Fruit fly (Drosophila melanogaster) whole organism, embryonic: Measurements from ENCODE around the gene SMC5.

Experiments used
- BEAF-32 ChIP-seq: fragments of 200-800 bp; sonication (Bioruptor generic); optimal IDR thresholded peaks from 3 replicates; lab custom pipeline; 2017; ENCODE audit warnings: missing biosample characterization, missing genetic modification characterization, mild to moderate bottlenecking, moderate library complexity, missing genetic modification reagents
- CG10431 ChIP-seq: fragments of 200-800 bp; sonication (Bioruptor generic); optimal IDR thresholded peaks from 3 replicates; lab custom pipeline; 2018; ENCODE audit warnings: missing biosample characterization, mild to moderate bottlenecking, missing genetic modification characterization
- CG10543 ChIP-seq: fragments of 200-800 bp; sonication (Bioruptor generic); optimal IDR thresholded peaks from 3 replicates; lab custom pipeline; 2017; ENCODE audit warnings: missing biosample characterization, mild to moderate bottlenecking, missing genetic modification characterization, moderate library complexity
- CG12155 ChIP-seq: fragments of 200-800 bp; sonication (Bioruptor generic); optimal IDR thresholded peaks from 3 replicates; lab custom pipeline; 2016; ENCODE audit warnings: missing biosample characterization, missing genetic modification characterization
- CG13287 ChIP-seq: fragments of 200-800 bp; sonication (Bioruptor generic); IDR thresholded peaks from 2 replicates; pipeline ENCODE4 v1.3.6; 2022; ENCODE audit warnings: missing biosample characterization, missing genetic modification characterization; ENCODE audit not compliant: partially characterized antibody
- CG14965 ChIP-seq: fragments of 200-800 bp; sonication (Bioruptor generic); optimal IDR thresholded peaks from 2 replicates; lab custom pipeline; 2016; ENCODE audit warnings: missing biosample characterization, missing genetic modification characterization, borderline replicate concordance
- CG16813 ChIP-seq: fragments of 200-800 bp; sonication (Bioruptor generic); IDR thresholded peaks from 3 replicates; pipeline ENCODE4 v1.3.6; 2022; ENCODE audit warnings: missing biosample characterization, missing genetic modification characterization; ENCODE audit not compliant: partially characterized antibody
- CG17186 ChIP-seq: fragments of 200-800 bp; sonication (Bioruptor generic); optimal IDR thresholded peaks from 3 replicates; lab custom pipeline; 2017; ENCODE audit warnings: missing biosample characterization, missing genetic modification reagents, missing genetic modification characterization
- CG17328 ChIP-seq: fragments of 200-800 bp; sonication (Bioruptor generic); IDR thresholded peaks from 2 replicates; pipeline ENCODE4 v1.3.6; 2022; ENCODE audit warnings: missing biosample characterization, missing genetic modification characterization
- CG17802 ChIP-seq: fragments of 200-800 bp; sonication (Bioruptor generic); optimal IDR thresholded peaks from 2 replicates; lab custom pipeline; 2018; ENCODE audit warnings: missing biosample characterization, mild to moderate bottlenecking, missing genetic modification characterization, moderate library complexity
- CG18262 ChIP-seq: fragments of 200-800 bp; optimal IDR thresholded peaks from 3 replicates; lab custom pipeline; 2019; ENCODE audit warnings: missing biosample characterization, mild to moderate bottlenecking, missing genetic modification characterization, moderate library complexity
- CG2712 ChIP-seq: fragments of 200-800 bp; optimal IDR thresholded peaks from 3 replicates; lab custom pipeline; 2019; ENCODE audit warnings: missing biosample characterization, mild to moderate bottlenecking, missing genetic modification characterization, moderate library complexity
- CG3163 ChIP-seq: fragments of 200-800 bp; sonication (Bioruptor generic); optimal IDR thresholded peaks from 3 replicates; lab custom pipeline; 2016; ENCODE audit warnings: missing biosample characterization, missing genetic modification characterization
- CG33213 ChIP-seq: fragments of 200-800 bp; sonication (Bioruptor generic); optimal IDR thresholded peaks from 3 replicates; lab custom pipeline; 2016; ENCODE audit warnings: missing biosample characterization, missing genetic modification characterization
- CG3726 ChIP-seq: fragments of 200-800 bp; sonication (Bioruptor generic); IDR thresholded peaks from 3 replicates; pipeline ENCODE4, ENCODE4 v1.3.6; 2022; ENCODE audit warnings: missing biosample characterization, missing genetic modification characterization
- CG3995 ChIP-seq: fragments of 200-800 bp; sonication (Bioruptor generic); optimal IDR thresholded peaks from 3 replicates; lab custom pipeline; 2016; ENCODE audit warnings: missing biosample characterization, missing genetic modification characterization
- CG4617 ChIP-seq: fragments of 200-800 bp; sonication (Bioruptor generic); optimal IDR thresholded peaks from 3 replicates; lab custom pipeline; 2016; ENCODE audit warnings: missing biosample characterization, missing genetic modification characterization, borderline replicate concordance
- CG6854 ChIP-seq: fragments of 200-800 bp; sonication (Bioruptor generic); optimal IDR thresholded peaks from 3 replicates; lab custom pipeline; 2017; ENCODE audit warnings: missing biosample characterization, mild to moderate bottlenecking, missing genetic modification characterization
- CG9727 ChIP-seq: fragments of 200-800 bp; sonication (Bioruptor generic); optimal IDR thresholded peaks from 3 replicates; lab custom pipeline; 2017; ENCODE audit warnings: missing biosample characterization, mild to moderate bottlenecking, missing genetic modification characterization
- CHES-1-like ChIP-seq: fragments of 200-800 bp; sonication (Bioruptor generic); optimal IDR thresholded peaks from 2 replicates; lab custom pipeline; 2016; ENCODE audit warnings: missing biosample characterization, missing genetic modification characterization
- D19B ChIP-seq: fragments of 200-800 bp; sonication (Bioruptor generic); optimal IDR thresholded peaks from 2 replicates; lab custom pipeline; 2017; ENCODE audit warnings: missing biosample characterization, mild to moderate bottlenecking, missing genetic modification characterization
- Doc3 ChIP-seq: fragments of 200-800 bp; sonication (Bioruptor generic); IDR thresholded peaks from 3 replicates; pipeline ENCODE4 v1.3.6; 2022; ENCODE audit warnings: missing biosample characterization, missing genetic modification characterization; ENCODE audit not compliant: partially characterized antibody
- Ets97D ChIP-seq: fragments of 200-800 bp; sonication (Bioruptor generic); optimal IDR thresholded peaks from 3 replicates; lab custom pipeline; 2016; ENCODE audit warnings: missing biosample characterization, missing genetic modification characterization
- H2.0 ChIP-seq: fragments of 200-800 bp; sonication (Bioruptor generic); IDR thresholded peaks from 2 replicates; pipeline ENCODE4 v1.3.6; 2022; ENCODE audit warnings: missing biosample characterization, missing genetic modification characterization
- HLH4C ChIP-seq: fragments of 200-800 bp; sonication (Bioruptor generic); IDR thresholded peaks from 3 replicates; pipeline ENCODE4 v1.3.6; 2022; ENCODE audit warnings: missing biosample characterization, missing genetic modification characterization; ENCODE audit not compliant: partially characterized antibody
- Hmx ChIP-seq: fragments of 200-800 bp; sonication (Bioruptor generic); optimal IDR thresholded peaks from 2 replicates; lab custom pipeline; 2016; ENCODE audit warnings: missing biosample characterization, missing genetic modification characterization
- Hr51 ChIP-seq, 2 experiments: fragments of 200-800 bp; sonication (Bioruptor generic); optimal IDR thresholded peaks; 2 replicates in 1 of 2; 3 replicates in 1 of 2; lab custom pipeline; 2016 to 2018; ENCODE audit warnings: missing biosample characterization in 2 of 2, missing genetic modification characterization in 2 of 2, mild to moderate bottlenecking in 1 of 2, moderate library complexity in 1 of 2
- Hsf ChIP-seq: fragments of 200-800 bp; sonication (Bioruptor generic); optimal IDR thresholded peaks from 3 replicates; lab custom pipeline; 2016; ENCODE audit warnings: missing biosample characterization, missing genetic modification characterization
- MBD-R2 ChIP-seq: fragments of 200-800 bp; sonication (Bioruptor generic); IDR thresholded peaks from 2 replicates; pipeline ENCODE4 v1.3.6; 2022; ENCODE audit warnings: missing biosample characterization, missing genetic modification characterization
- Sry-δ ChIP-seq: fragments of 200-800 bp; sonication (Bioruptor generic); optimal IDR thresholded peaks from 2 replicates; lab custom pipeline; 2016; ENCODE audit warnings: missing biosample characterization, missing genetic modification characterization
- ap ChIP-seq: fragments of 200-800 bp; sonication (Bioruptor generic); IDR thresholded peaks from 2 replicates; pipeline ENCODE4 v1.3.6; 2022; ENCODE audit warnings: missing biosample characterization, missing genetic modification characterization
- bab2 ChIP-seq: fragments of 200-800 bp; sonication (Bioruptor generic); optimal IDR thresholded peaks from 2 replicates; lab custom pipeline; 2016; ENCODE audit warnings: missing biosample characterization, missing genetic modification characterization
- bbx ChIP-seq: fragments of 200-800 bp; sonication (Bioruptor generic); IDR thresholded peaks from 2 replicates; pipeline ENCODE4 v1.3.6; 2022; ENCODE audit warnings: missing biosample characterization, missing genetic modification characterization; ENCODE audit not compliant: partially characterized antibody
- cg ChIP-seq: fragments of 200-800 bp; sonication (Bioruptor generic); optimal IDR thresholded peaks from 3 replicates; lab custom pipeline; 2019; ENCODE audit warnings: missing biosample characterization, mild to moderate bottlenecking, missing genetic modification characterization, moderate library complexity
- ewg ChIP-seq: fragments of 200-800 bp; sonication (Bioruptor generic); optimal IDR thresholded peaks from 3 replicates; lab custom pipeline; 2017; ENCODE audit warnings: mild to moderate bottlenecking, missing biosample characterization, missing genetic modification reagents, missing genetic modification characterization
- grau ChIP-seq: fragments of 200-800 bp; optimal IDR thresholded peaks from 3 replicates; lab custom pipeline; 2019; ENCODE audit warnings: missing biosample characterization, mild to moderate bottlenecking, missing genetic modification characterization, moderate library complexity
- knrl ChIP-seq: fragments of 200-800 bp; sonication (Bioruptor generic); IDR thresholded peaks from 3 replicates; pipeline ENCODE4 v1.3.6; 2022; ENCODE audit warnings: missing biosample characterization, missing genetic modification characterization; ENCODE audit not compliant: partially characterized antibody
- mld ChIP-seq: fragments of 200-800 bp; sonication (Bioruptor generic); IDR thresholded peaks from 3 replicates; pipeline ENCODE4 v1.3.6; 2022; ENCODE audit warnings: missing biosample characterization, missing genetic modification characterization; ENCODE audit not compliant: partially characterized antibody
- oc ChIP-seq: fragments of 200-800 bp; sonication (Bioruptor generic); optimal IDR thresholded peaks from 2 replicates; lab custom pipeline; 2018; ENCODE audit warnings: missing biosample characterization, mild to moderate bottlenecking, missing genetic modification characterization, moderate library complexity
- odd ChIP-seq: fragments of 200-800 bp; sonication (Bioruptor generic); optimal IDR thresholded peaks from 2 replicates; lab custom pipeline; 2017; ENCODE audit warnings: missing biosample characterization, mild to moderate bottlenecking, missing genetic modification characterization
- pfk ChIP-seq: fragments of 200-800 bp; sonication (Bioruptor generic); optimal IDR thresholded peaks from 2 replicates; lab custom pipeline; 2018; ENCODE audit warnings: missing biosample characterization, mild to moderate bottlenecking, missing genetic modification characterization, moderate library complexity
- phol ChIP-seq: fragments of 200-800 bp; sonication (Bioruptor generic); optimal IDR thresholded peaks from 3 replicates; lab custom pipeline; 2018; ENCODE audit warnings: missing biosample characterization, mild to moderate bottlenecking, missing genetic modification characterization, moderate library complexity
- prd ChIP-seq, 3 experiments: fragments of >200 bp in 2 of 3; fragments of 200-800 bp in 1 of 3; sonication (Bioruptor generic) in 1 of 3; optimal IDR thresholded peaks in 2 of 3; IDR thresholded peaks in 1 of 3; 2 replicates in 2 of 3; 3 replicates in 1 of 3; pipeline versions ENCODE4 v1.3.6 to Lab custom; 2017 to 2022; ENCODE audit warnings: missing biosample characterization in 1 of 3, missing genetic modification characterization in 1 of 3
- pzg ChIP-seq: fragments of 200-800 bp; sonication (Bioruptor generic); optimal IDR thresholded peaks from 3 replicates; lab custom pipeline; 2018; ENCODE audit warnings: missing biosample characterization, mild to moderate bottlenecking, missing genetic modification characterization, moderate library complexity
- so ChIP-seq: fragments of 200-800 bp; sonication (Bioruptor generic); IDR thresholded peaks from 3 replicates; pipeline ENCODE4 v1.3.6; 2022; ENCODE audit warnings: missing biosample characterization, missing genetic modification characterization
- tll ChIP-seq, 2 experiments: fragments of 200-800 bp in 1 of 2; fragments of >200 bp in 1 of 2; sonication (Bioruptor generic) in 1 of 2; optimal IDR thresholded peaks; 2 replicates each; lab custom pipeline; 2017 to 2019; ENCODE audit warnings: missing biosample characterization in 2 of 2, missing genetic modification characterization in 2 of 2, mild to moderate bottlenecking in 1 of 2, moderate library complexity in 1 of 2
- tna ChIP-seq: fragments of 200-800 bp; sonication (Bioruptor generic); IDR thresholded peaks from 2 replicates; pipeline ENCODE4 v1.3.6; 2022; ENCODE audit warnings: missing biosample characterization, missing genetic modification characterization; ENCODE audit not compliant: partially characterized antibody
- yki ChIP-seq: fragments of >200 bp; optimal IDR thresholded peaks from 3 replicates; lab custom pipeline; 2018

SMC5 gene

DNA sequence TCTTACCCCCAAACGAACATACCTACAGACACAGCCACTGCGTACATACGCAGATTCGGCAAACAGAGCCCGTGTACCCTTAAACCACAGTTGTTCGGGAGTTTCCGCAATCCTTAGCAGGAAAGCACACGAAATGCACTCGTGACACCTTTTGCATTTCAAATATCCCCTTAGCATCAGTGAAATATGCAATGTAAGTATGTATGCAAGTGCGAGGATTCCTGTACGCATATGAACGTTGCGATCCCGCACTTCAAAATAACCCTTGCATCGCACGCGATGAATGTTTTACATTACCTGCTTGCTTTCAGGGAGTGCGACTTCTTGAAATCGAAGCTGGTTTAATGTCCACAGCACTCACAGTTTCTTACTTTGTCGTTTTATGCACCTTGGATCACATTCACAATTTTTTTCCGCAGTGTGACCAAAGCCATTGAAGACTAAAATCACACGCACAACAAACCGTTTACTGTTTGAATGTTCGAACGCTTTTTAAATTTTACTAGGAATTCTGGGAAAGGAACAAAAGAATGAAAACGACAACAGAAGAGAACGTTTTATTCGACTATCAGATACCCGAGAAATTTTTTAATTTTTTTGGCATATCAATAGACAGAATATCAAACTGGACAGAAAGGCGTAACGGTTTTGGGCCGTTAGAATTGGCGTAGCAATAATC lies 35.6 kb upstream of the SMC5 start, which contains the start of gene Mkrn1 (continued):
- TF ChIP-seq mld (GFP tag; lab: Robert Waterston, UW) (peak; percentile 78), CG17802 (tag; lab: Kevin White, UChicago) (no peak), so (GFP tag; lab: Robert Waterston, UW) (no peak), Hsf (GFP tag; lab: Kevin White, UChicago) (no peak), Ets97D (GFP tag; lab: Kevin White, UChicago) (peak; percentile 31), pzg (GFP tag; lab: Kevin White, UChicago) (peak; percentile 72), CG2712 (tag; lab: Kevin White, UChicago) (peak; percentile 65), CG17328 (GFP tag; lab: Robert Waterston, UW) (no peak), ewg (GFP tag; lab: Kevin White, UChicago) (no peak), cg (GFP tag; lab: Kevin White, UChicago) (no peak), CHES-1-like (peak; percentile 31), HLH4C (GFP tag; lab: Robert Waterston, UW) (peak; percentile 97), bab2 (GFP tag; lab: Kevin White, UChicago) (no peak), CG3726 (GFP tag; lab: Robert Waterston, UW) (no peak), CG4617 (peak; percentile 96), CG3995 (GFP tag; lab: Kevin White, UChicago) (peak; percentile 43), CG10543 (no peak), CG14965 (GFP tag; lab: Kevin White, UChicago) (no peak), tna (GFP tag; lab: Robert Waterston, UW) (peak; percentile 94), BEAF-32 (GFP tag; lab: Kevin White, UChicago) (peak; percentile 53), bbx (peak; percentile 77), MBD-R2 (GFP tag; lab: Robert Waterston, UW) (peak; percentile 65), CG10431 (GFP tag; lab: Kevin White, UChicago) (peak; percentile 2), oc (no peak), CG9727 (GFP tag; lab: Kevin White, UChicago) (no peak), Hmx (GFP tag; lab: Kevin White, UChicago) (no peak), yki (lab: Kevin White, UChicago) (no peak), tll (GFP tag; optimal IDR thresholded peaks at IDR 0.05; lab: Kevin White, UChicago) (no peak), CG18262 (tag; lab: Kevin White, UChicago) (no peak), CG17186 (GFP tag; lab: Kevin White, UChicago) (peak; percentile 40), knrl (GFP tag; lab: Robert Waterston, UW) (peak; percentile 58; the same call in 2 of the 3 replicates), CG33213 (peak; percentile 66), Hr51 (GFP tag; optimal IDR thresholded peaks at IDR 0.05; lab: Kevin White, UChicago) (no peak), D19B (GFP tag; lab: Kevin White, UChicago) (peak; percentile 88), CG6854 (GFP tag; lab: Kevin White, UChicago) (no peak), ap (no peak), CG12155 (GFP tag; lab: Kevin White, UChicago) (no peak), H2.0 (no peak), odd (GFP tag; lab: Kevin White, UChicago) (no peak), CG13287 (peak; percentile 70), phol (peak; percentile 13), Doc3 (GFP tag; lab: Robert Waterston, UW) (peak; percentile 29; the same call in 1 of the 3 replicates), CG3163 (GFP tag; lab: Kevin White, UChicago) (no peak), CG16813 (GFP tag; lab: Robert Waterston, UW) (peak; percentile 94), pfk (GFP tag; lab: Kevin White, UChicago) (peak; percentile 94), prd (optimal IDR thresholded peaks at IDR 0.05; lab: Kevin White, UChicago) (no peak), prd (GFP tag; IDR thresholded peaks at IDR 0.05; lab: Robert Waterston, UW) (no peak), Sry-δ (GFP tag; lab: Kevin White, UChicago) (peak; percentile 46), grau (tag; lab: Kevin White, UChicago) (no peak)
